Fruit fly (Drosophila melanogaster) whole organism, embryonic: ENCODE results near the gene Piezo.

Experiments
- Bteb2 ChIP-seq: fragments of 200-800 bp; sonication (Bioruptor generic); optimal IDR thresholded peaks from 2 replicates; lab custom pipeline; 2016; ENCODE audit warnings: missing biosample characterization, missing genetic modification characterization
- CG1024 ChIP-seq: fragments of 200-800 bp; sonication (Bioruptor generic); IDR thresholded peaks from 2 replicates; pipeline ENCODE4 v1.3.6; 2022; ENCODE audit warnings: missing biosample characterization, missing genetic modification characterization
- CG10431 ChIP-seq: fragments of 200-800 bp; sonication (Bioruptor generic); optimal IDR thresholded peaks from 3 replicates; lab custom pipeline; 2018; ENCODE audit warnings: missing biosample characterization, mild to moderate bottlenecking, missing genetic modification characterization
- CG11723 ChIP-seq: fragments of 200-800 bp; sonication (Bioruptor generic); optimal IDR thresholded peaks from 2 replicates; lab custom pipeline; 2017; ENCODE audit warnings: missing biosample characterization, mild to moderate bottlenecking, missing genetic modification characterization
- CG12155 ChIP-seq: fragments of 200-800 bp; sonication (Bioruptor generic); optimal IDR thresholded peaks from 3 replicates; lab custom pipeline; 2016; ENCODE audit warnings: missing biosample characterization, missing genetic modification characterization
- CG13424 ChIP-seq: fragments of 200-800 bp; sonication (Bioruptor generic); optimal IDR thresholded peaks from 2 replicates; lab custom pipeline; 2019; ENCODE audit warnings: missing biosample characterization, mild to moderate bottlenecking, missing genetic modification characterization, moderate library complexity
- CG15514 ChIP-seq: fragments of 200-800 bp; sonication (Bioruptor generic); optimal IDR thresholded peaks from 3 replicates; lab custom pipeline; 2017; ENCODE audit warnings: missing biosample characterization, missing genetic modification characterization, mild to moderate bottlenecking, moderate library complexity, missing genetic modification reagents
- CG15601 ChIP-seq: fragments of 200-800 bp; sonication (Bioruptor generic); optimal IDR thresholded peaks from 3 replicates; lab custom pipeline; 2019; ENCODE audit warnings: missing biosample characterization, mild to moderate bottlenecking, missing genetic modification characterization, moderate library complexity
- CG16815 ChIP-seq: fragments of 200-800 bp; sonication (Bioruptor generic); optimal IDR thresholded peaks from 3 replicates; lab custom pipeline; 2017; ENCODE audit warnings: missing biosample characterization, mild to moderate bottlenecking, missing genetic modification characterization
- CG17361 ChIP-seq: fragments of 200-800 bp; sonication (Bioruptor generic); IDR thresholded peaks from 3 replicates; pipeline ENCODE4 v1.3.6; 2022; ENCODE audit warnings: missing biosample characterization, missing genetic modification characterization
- CG18599 ChIP-seq: fragments of 200-800 bp; sonication (Bioruptor generic); optimal IDR thresholded peaks from 3 replicates; lab custom pipeline; 2017; ENCODE audit warnings: missing biosample characterization, missing genetic modification characterization, mild to moderate bottlenecking, moderate library complexity, missing genetic modification reagents
- CG18619 ChIP-seq: fragments of 200-800 bp; sonication (Bioruptor generic); optimal IDR thresholded peaks from 3 replicates; lab custom pipeline; 2017; ENCODE audit warnings: missing biosample characterization, mild to moderate bottlenecking, missing genetic modification characterization
- CG2116 ChIP-seq: fragments of 200-800 bp; sonication (Bioruptor generic); optimal IDR thresholded peaks from 3 replicates; lab custom pipeline; 2018; ENCODE audit warnings: missing biosample characterization, mild to moderate bottlenecking, missing genetic modification characterization
- CG3065 ChIP-seq: fragments of 200-800 bp; sonication (Bioruptor generic); optimal IDR thresholded peaks from 2 replicates; lab custom pipeline; 2016; ENCODE audit warnings: missing biosample characterization, missing genetic modification characterization
- CG4360 ChIP-seq: fragments of 200-800 bp; sonication (Bioruptor generic); IDR thresholded peaks from 2 replicates; pipeline ENCODE4 v1.3.6; 2022; ENCODE audit warnings: missing biosample characterization, missing genetic modification characterization
- CG4404 ChIP-seq: fragments of 200-800 bp; sonication (Bioruptor generic); IDR thresholded peaks from 2 replicates; pipeline ENCODE4 v1.3.6; 2022; ENCODE audit warnings: missing biosample characterization, missing genetic modification characterization
- CG4424 ChIP-seq: fragments of 200-800 bp; sonication (Bioruptor generic); optimal IDR thresholded peaks from 3 replicates; lab custom pipeline; 2016; ENCODE audit warnings: missing biosample characterization, missing genetic modification characterization
- CG5245 ChIP-seq: fragments of 200-800 bp; sonication (Bioruptor generic); optimal IDR thresholded peaks from 3 replicates; lab custom pipeline; 2016; ENCODE audit warnings: missing biosample characterization, missing genetic modification characterization
- CG6683 ChIP-seq: fragments of 200-800 bp; sonication (Bioruptor generic); optimal IDR thresholded peaks from 2 replicates; lab custom pipeline; 2017; ENCODE audit warnings: missing biosample characterization, mild to moderate bottlenecking, missing genetic modification characterization, missing genetic modification reagents
- CG6813 ChIP-seq: fragments of 200-800 bp; sonication (Bioruptor generic); optimal IDR thresholded peaks from 2 replicates; lab custom pipeline; 2017; ENCODE audit warnings: missing biosample characterization, missing genetic modification characterization, mild to moderate bottlenecking, moderate library complexity, missing genetic modification reagents
- CG8924 ChIP-seq: fragments of 200-800 bp; optimal IDR thresholded peaks from 3 replicates; lab custom pipeline; 2019; ENCODE audit warnings: missing biosample characterization, mild to moderate bottlenecking, missing genetic modification characterization, moderate library complexity
- CG9876 ChIP-seq: fragments of 200-800 bp; sonication (Bioruptor generic); optimal IDR thresholded peaks from 2 replicates; lab custom pipeline; 2016; ENCODE audit warnings: missing biosample characterization, missing genetic modification characterization
- CoRest ChIP-seq: fragments of 200-800 bp; sonication (Bioruptor generic); optimal IDR thresholded peaks from 3 replicates; lab custom pipeline; 2018; ENCODE audit warnings: missing biosample characterization, mild to moderate bottlenecking, missing genetic modification characterization, moderate library complexity
- Hey ChIP-seq: fragments of 200-800 bp; sonication (Bioruptor generic); optimal IDR thresholded peaks from 3 replicates; lab custom pipeline; 2018; ENCODE audit warnings: missing biosample characterization, mild to moderate bottlenecking, missing genetic modification characterization
- Hmr ChIP-seq: fragments of 200-800 bp; sonication (Bioruptor generic); optimal IDR thresholded peaks from 3 replicates; lab custom pipeline; 2017; ENCODE audit warnings: mild to moderate bottlenecking, missing biosample characterization, missing genetic modification reagents, missing genetic modification characterization
- Hr51 ChIP-seq, 2 experiments: fragments of 200-800 bp; sonication (Bioruptor generic); optimal IDR thresholded peaks; 2 replicates in 1 of 2; 3 replicates in 1 of 2; lab custom pipeline; 2016 to 2018; ENCODE audit warnings: missing biosample characterization in 2 of 2, missing genetic modification characterization in 2 of 2, mild to moderate bottlenecking in 1 of 2, moderate library complexity in 1 of 2
- Lhr ChIP-seq: fragments of 200-800 bp; sonication (Bioruptor generic); optimal IDR thresholded peaks from 3 replicates; lab custom pipeline; 2017; ENCODE audit warnings: mild to moderate bottlenecking, missing biosample characterization, missing genetic modification reagents, missing genetic modification characterization
- Lim3 ChIP-seq: fragments of 200-800 bp; sonication (Bioruptor generic); IDR thresholded peaks from 2 replicates; pipeline ENCODE4 v1.3.6; 2022; ENCODE audit warnings: missing biosample characterization, missing genetic modification characterization
- Nf-YC ChIP-seq: fragments of 200-800 bp; optimal IDR thresholded peaks from 3 replicates; lab custom pipeline; 2019; ENCODE audit warnings: missing biosample characterization, mild to moderate bottlenecking, missing genetic modification characterization, moderate library complexity
- PHDP ChIP-seq: fragments of 200-800 bp; sonication (Bioruptor generic); optimal IDR thresholded peaks from 3 replicates; lab custom pipeline; 2018; ENCODE audit warnings: missing biosample characterization, mild to moderate bottlenecking, missing genetic modification characterization, moderate library complexity
- Ssrp ChIP-seq: fragments of 200-800 bp; sonication (Bioruptor generic); optimal IDR thresholded peaks from 2 replicates; lab custom pipeline; 2018; ENCODE audit warnings: missing biosample characterization, mild to moderate bottlenecking, missing genetic modification characterization, moderate library complexity
- YL-1 ChIP-seq: fragments of 200-800 bp; sonication (Bioruptor generic); optimal IDR thresholded peaks from 3 replicates; lab custom pipeline; 2017; ENCODE audit warnings: missing biosample characterization, mild to moderate bottlenecking, missing genetic modification characterization
- ara ChIP-seq: fragments of 200-800 bp; sonication (Bioruptor generic); IDR thresholded peaks from 2 replicates; pipeline ENCODE4 v1.3.6; 2022; ENCODE audit warnings: missing biosample characterization, missing genetic modification characterization
- cato ChIP-seq: fragments of 200-800 bp; sonication (Bioruptor generic); optimal IDR thresholded peaks from 2 replicates; lab custom pipeline; 2016; ENCODE audit warnings: missing biosample characterization, missing genetic modification characterization, borderline replicate concordance
- chif ChIP-seq, 2 experiments: fragments of 200-800 bp; sonication (Bioruptor generic); optimal IDR thresholded peaks; 3 replicates each; lab custom pipeline; 2016; ENCODE audit warnings: missing biosample characterization in 2 of 2, missing genetic modification characterization in 2 of 2
- chinmo ChIP-seq: fragments of 200-800 bp; sonication (Bioruptor generic); IDR thresholded peaks from 4 replicates; pipeline ENCODE4 v1.3.6; 2022; ENCODE audit warnings: missing biosample characterization, missing genetic modification characterization; ENCODE audit not compliant: partially characterized antibody
- crol ChIP-seq: fragments of 200-800 bp; sonication (Bioruptor generic); IDR thresholded peaks from 2 replicates; pipeline ENCODE4 v1.3.6; 2022; ENCODE audit warnings: missing biosample characterization, missing genetic modification characterization
- fd96Cb ChIP-seq: fragments of 200-800 bp; sonication (Bioruptor generic); optimal IDR thresholded peaks from 2 replicates; lab custom pipeline; 2018; ENCODE audit warnings: missing biosample characterization, mild to moderate bottlenecking, missing genetic modification characterization, moderate library complexity
- gce ChIP-seq: fragments of 200-800 bp; sonication (Bioruptor generic); IDR thresholded peaks from 3 replicates; pipeline ENCODE4 v1.3.6; 2022; ENCODE audit warnings: missing biosample characterization, missing genetic modification characterization
- gcm ChIP-seq: fragments of 200-800 bp; sonication (Bioruptor generic); optimal IDR thresholded peaks from 2 replicates; lab custom pipeline; 2019; ENCODE audit warnings: missing biosample characterization, mild to moderate bottlenecking, missing genetic modification characterization, moderate library complexity
- hkb ChIP-seq, 2 experiments: fragments of 200-800 bp in 1 of 2; fragments of >200 bp in 1 of 2; sonication (Bioruptor generic) in 1 of 2; IDR thresholded peaks in 1 of 2; optimal IDR thresholded peaks in 1 of 2; 2 replicates each; pipeline versions ENCODE4 v1.3.6 to Lab custom; 2017 to 2022; ENCODE audit warnings: missing biosample characterization in 1 of 2, missing genetic modification characterization in 1 of 2
- mirr ChIP-seq: fragments of 200-800 bp; sonication (Bioruptor generic); optimal IDR thresholded peaks from 3 replicates; lab custom pipeline; 2018; ENCODE audit warnings: missing biosample characterization, mild to moderate bottlenecking, missing genetic modification characterization
- phol ChIP-seq: fragments of 200-800 bp; sonication (Bioruptor generic); optimal IDR thresholded peaks from 3 replicates; lab custom pipeline; 2018; ENCODE audit warnings: missing biosample characterization, mild to moderate bottlenecking, missing genetic modification characterization, moderate library complexity
- schlank ChIP-seq: fragments of 200-800 bp; sonication (Bioruptor generic); optimal IDR thresholded peaks from 2 replicates; lab custom pipeline; 2018; ENCODE audit warnings: missing biosample characterization, mild to moderate bottlenecking, missing genetic modification characterization
- sima ChIP-seq: fragments of 200-800 bp; sonication (Bioruptor generic); optimal IDR thresholded peaks from 2 replicates; lab custom pipeline; 2016; ENCODE audit warnings: missing biosample characterization, missing genetic modification characterization
- vfl ChIP-seq: fragments of 200-800 bp; sonication (Bioruptor generic); optimal IDR thresholded peaks from 2 replicates; lab custom pipeline; 2016; ENCODE audit warnings: missing biosample characterization, missing genetic modification characterization

Gene Piezo

dm6 chr2L:8163588-8164166 lies 804 bp downstream of the Piezo start (continued):
- TF ChIP-seq mirr: peak; percentile 9

- TF ChIP-seq CG18619 (GFP tag; lab: Kevin White, UChicago) (peak; percentile 82), ara (peak; percentile 84), CG5245 (GFP tag; lab: Kevin White, UChicago) (peak; percentile 66), crol (GFP tag; lab: Robert Waterston, UW) (no peak), vfl (GFP tag; lab: Kevin White, UChicago) (peak; percentile 3), Ssrp (tag; lab: Kevin White, UChicago) (peak; percentile 51), CG8924 (tag; lab: Kevin White, UChicago) (peak; percentile 74), CG3065 (GFP tag; lab: Kevin White, UChicago) (peak; percentile 59), CG6813 (GFP tag; lab: Kevin White, UChicago) (peak; percentile 93), schlank (tag; lab: Kevin White, UChicago) (peak; percentile 53), Hmr (peak; percentile 81), CG6683 (GFP tag; lab: Kevin White, UChicago) (peak; percentile 51), sima (GFP tag; lab: Kevin White, UChicago) (peak; percentile 50), CG4404 (GFP tag; lab: Robert Waterston, UW) (no peak), CG13424 (tag; lab: Kevin White, UChicago) (peak; percentile 69), chinmo (GFP tag; lab: Robert Waterston, UW) (no peak), cato (GFP tag; lab: Kevin White, UChicago) (peak; percentile 43), CG1024 (GFP tag; lab: Robert Waterston, UW) (peak; percentile 76; the same call in 1 of the 2 replicates), fd96Cb (peak; percentile 72), phol (peak; percentile 35), CoRest (tag; lab: Kevin White, UChicago) (peak; percentile 73), CG2116 (GFP tag; lab: Kevin White, UChicago) (peak; percentile 59), chif (GFP tag; optimal IDR thresholded peaks at IDR 0.05; lab: Kevin White, UChicago) (peak; percentile 71 to 79), CG4424 (GFP tag; lab: Kevin White, UChicago) (peak; percentile 71), CG18599 (GFP tag; lab: Kevin White, UChicago) (peak; percentile 68), CG10431 (GFP tag; lab: Kevin White, UChicago) (peak; percentile 79), YL-1 (GFP tag; lab: Kevin White, UChicago) (peak; percentile 80), gcm (GFP tag; lab: Kevin White, UChicago) (peak; percentile 86), CG9876 (GFP tag; lab: Kevin White, UChicago) (peak; percentile 34), Lim3 (GFP tag; lab: Robert Waterston, UW) (no peak), Nf-YC (peak; percentile 23), Hey (tag; lab: Kevin White, UChicago) (peak; percentile 34), CG16815 (GFP tag; lab: Kevin White, UChicago) (peak; percentile 40), hkb (optimal IDR thresholded peaks at IDR 0.05; lab: Kevin White, UChicago) (no peak), hkb (GFP tag; IDR thresholded peaks at IDR 0.05; lab: Robert Waterston, UW) (peak; percentile 87), Bteb2 (GFP tag; lab: Kevin White, UChicago) (peak; percentile 54), Lhr (GFP tag; lab: Kevin White, UChicago) (peak; percentile 84), CG15601 (tag; lab: Kevin White, UChicago) (peak; percentile 95), PHDP (tag; lab: Kevin White, UChicago) (peak; percentile 76), CG4360 (GFP tag; lab: Robert Waterston, UW) (peak; percentile 69), CG15514 (peak; percentile 54), gce (GFP tag; lab: Robert Waterston, UW) (peak; percentile 76; the same call in 2 of the 3 replicates), CG12155 (no peak), Hr51 (GFP tag; optimal IDR thresholded peaks at IDR 0.05; lab: Kevin White, UChicago) (peak; percentile 36 to 49), CG17361 (GFP tag; lab: Robert Waterston, UW) (peak; percentile 69; the same call in 2 of the 3 replicates), CG11723 (GFP tag; lab: Kevin White, UChicago) (peak; percentile 74)
Observed at dm6 chr2L:8164219-8164618, 1.3 kb downstream of the Piezo start.
